Worm (Caenorhabditis elegans): Measurements from ENCODE around the gene hrpk-2.

hrpk-2 gene

DNA sequence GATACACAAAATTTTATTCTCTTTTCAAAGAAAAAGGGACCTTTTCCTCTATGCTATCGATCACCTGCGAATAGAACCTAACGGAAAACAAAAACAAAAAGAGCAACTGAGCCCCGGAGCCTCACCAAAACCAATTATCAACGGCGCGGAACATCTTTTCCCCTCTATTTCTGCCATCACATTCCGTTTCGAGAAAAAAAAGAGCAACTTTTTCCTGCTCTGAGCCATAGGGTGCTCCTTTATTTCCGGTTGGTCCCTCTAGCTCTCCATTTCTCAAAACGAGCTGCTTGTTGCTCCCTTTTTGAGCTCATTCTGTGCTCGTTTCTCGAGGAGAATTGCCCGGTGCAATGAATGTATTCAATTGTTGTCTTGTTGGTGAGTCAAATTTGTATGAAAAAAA, 7.3 kb upstream of the hrpk-2 start, which contains the start of gene clp-1:
Gene clp-1, plus strand, starts transcription at position 301 of the 400 bp plus-strand sequence.
- TF ChIP-seq unc-62 (GFP tag; optimal IDR thresholded peaks at IDR 0.05) (no peak), nhr-10 (tag; optimal IDR thresholded peaks at IDR 0.05) (no peak), mab-5 (tag; optimal IDR thresholded peaks at IDR 0.05) (no peak)

DNA sequence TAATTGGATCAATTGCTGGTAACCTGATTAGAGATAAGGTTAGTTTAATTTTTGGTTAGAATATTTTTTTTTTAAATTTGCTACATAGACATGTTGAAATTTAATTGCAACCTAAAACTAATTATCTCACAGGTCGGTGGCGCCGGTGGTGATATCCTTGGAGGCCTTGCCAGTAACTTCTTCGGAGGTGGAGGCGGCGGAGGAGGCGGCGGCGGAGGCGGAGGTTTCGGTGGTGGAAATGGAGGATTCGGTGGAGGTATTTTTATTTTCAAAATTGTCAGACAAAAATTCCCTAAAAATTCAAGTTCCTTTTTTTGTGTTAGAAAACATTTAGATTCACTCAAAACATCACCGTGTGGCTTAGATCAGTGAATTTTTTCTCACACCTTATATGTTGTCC, 5.7 kb upstream of the hrpk-2 start:
- no peak for TF ChIP-seq nhr-25 (tag; optimal IDR thresholded peaks at IDR 0.05)
- TF ChIP-seq nhr-77 (tag; optimal IDR thresholded peaks at IDR 0.05) = no peak
- no peak for TF ChIP-seq ceh-82 (tag; optimal IDR thresholded peaks at IDR 0.05)
- TF ChIP-seq mab-5 (tag; optimal IDR thresholded peaks at IDR 0.05) = no peak
- TF ChIP-seq nhr-11 (tag; optimal IDR thresholded peaks at IDR 0.05) = no peak
- no peak for TF ChIP-seq ama-1 (optimal IDR thresholded peaks at IDR 0.05)
- TF ChIP-seq nhr-6 (tag; optimal IDR thresholded peaks at IDR 0.05) = no peak
- no peak for TF ChIP-seq fos-1 (tag; optimal IDR thresholded peaks at IDR 0.05)
- TF ChIP-seq snpc-4 (tag; optimal IDR thresholded peaks at IDR 0.05) = no peak
- no peak for TF ChIP-seq R02D3.7 (tag; optimal IDR thresholded peaks at IDR 0.05)

DNA sequence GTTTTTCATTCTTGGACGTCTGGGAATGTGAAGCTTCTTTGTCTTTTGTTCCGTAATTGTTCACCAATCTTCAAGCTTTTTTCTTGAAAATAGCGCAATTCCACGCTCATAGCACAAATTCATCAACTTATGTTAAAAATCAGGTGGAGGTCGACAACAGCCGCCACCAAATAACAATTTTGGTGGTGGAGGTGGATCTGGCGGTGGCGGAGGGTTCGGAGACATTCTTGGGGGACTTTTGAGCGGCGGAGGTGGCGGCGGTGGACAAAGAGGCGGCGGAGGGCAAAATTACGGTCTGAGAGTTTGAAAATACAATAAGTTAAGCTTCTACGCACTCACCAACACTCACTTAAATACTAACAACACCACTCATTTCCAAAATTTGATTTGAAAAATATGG, 5.0 kb upstream of the hrpk-2 start:
- no peak for TF ChIP-seq crh-2 (tag; optimal IDR thresholded peaks at IDR 0.05)
- TF ChIP-seq C34F6.9 (tag; optimal IDR thresholded peaks at IDR 0.05) = no peak
- no peak for TF ChIP-seq ceh-16 (tag; optimal IDR thresholded peaks at IDR 0.05)
- no peak for TF ChIP-seq skn-1 (tag; optimal IDR thresholded peaks at IDR 0.05)
- no peak for TF ChIP-seq peb-1 (tag; optimal IDR thresholded peaks at IDR 0.05)
- TF ChIP-seq unc-39 (tag; optimal IDR thresholded peaks at IDR 0.05) = no peak
- no peak for TF ChIP-seq ama-1 (optimal IDR thresholded peaks at IDR 0.05)
- TF ChIP-seq nhr-21 (tag; optimal IDR thresholded peaks at IDR 0.05) = no peak
- TF ChIP-seq lin-39 (tag; optimal IDR thresholded peaks at IDR 0.05) = no peak
- no peak for TF ChIP-seq aly-2 (tag; optimal IDR thresholded peaks at IDR 0.05)
- TF ChIP-seq nhr-10 (tag; optimal IDR thresholded peaks at IDR 0.05) = no peak
- TF ChIP-seq lin-13 (GFP tag; optimal IDR thresholded peaks at IDR 0.05) = no peak
- TF ChIP-seq nhr-6 (tag; optimal IDR thresholded peaks at IDR 0.05) = no peak
- TF ChIP-seq dmd-4 (tag; optimal IDR thresholded peaks at IDR 0.05) = no peak
- no peak for TF ChIP-seq R02D3.7 (tag; optimal IDR thresholded peaks at IDR 0.05)
- TF ChIP-seq mbf-1 (tag; optimal IDR thresholded peaks at IDR 0.05) = no peak
- no peak for TF ChIP-seq unc-62 (GFP tag; optimal IDR thresholded peaks at IDR 0.05)
- TF ChIP-seq mdl-1 (tag; optimal IDR thresholded peaks at IDR 0.05) = no peak

DNA sequence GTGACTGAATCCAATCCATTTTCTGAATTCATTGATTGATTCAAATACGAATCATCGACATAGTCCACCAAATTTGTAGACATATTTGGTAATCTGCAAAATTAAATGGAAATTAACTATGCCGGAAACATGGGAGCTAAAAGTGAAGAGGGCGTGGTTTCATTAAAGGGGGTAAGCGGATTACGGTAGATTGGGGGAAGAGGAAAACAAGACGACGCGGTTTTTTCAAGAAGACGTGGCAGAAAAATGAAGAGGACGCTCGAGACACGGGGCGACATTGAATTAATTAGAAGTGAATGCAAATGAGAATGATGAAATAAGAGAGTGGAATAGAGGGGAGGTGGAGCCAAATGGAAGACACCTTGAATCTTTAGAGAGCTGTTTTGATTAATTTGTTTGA, 9.4 kb downstream of the hrpk-2 start, which contains the start of gene npr-17:
Gene npr-17, minus strand, starts transcription at position 101 of the 400 bp plus-strand sequence.
- no peak for TF ChIP-seq fos-1 (tag; optimal IDR thresholded peaks at IDR 0.05)
- TF ChIP-seq ama-1 (optimal IDR thresholded peaks at IDR 0.05) = no peak
- no peak for TF ChIP-seq nhr-21 (tag; optimal IDR thresholded peaks at IDR 0.05)
- no peak for TF ChIP-seq snpc-4 (tag; optimal IDR thresholded peaks at IDR 0.05)
- no peak for TF ChIP-seq ztf-4 (tag; optimal IDR thresholded peaks at IDR 0.05)
- TF ChIP-seq ZK546.5 (tag; optimal IDR thresholded peaks at IDR 0.05) = no peak
- no peak for TF ChIP-seq nhr-77 (tag; optimal IDR thresholded peaks at IDR 0.05)
- TF ChIP-seq alr-1 (tag; optimal IDR thresholded peaks at IDR 0.05) = no peak
- no peak for TF ChIP-seq zag-1 (tag; optimal IDR thresholded peaks at IDR 0.05)
- TF ChIP-seq nhr-25 (tag; optimal IDR thresholded peaks at IDR 0.05) = no peak
- TF ChIP-seq nhr-129 (tag; optimal IDR thresholded peaks at IDR 0.05) = no peak

DNA sequence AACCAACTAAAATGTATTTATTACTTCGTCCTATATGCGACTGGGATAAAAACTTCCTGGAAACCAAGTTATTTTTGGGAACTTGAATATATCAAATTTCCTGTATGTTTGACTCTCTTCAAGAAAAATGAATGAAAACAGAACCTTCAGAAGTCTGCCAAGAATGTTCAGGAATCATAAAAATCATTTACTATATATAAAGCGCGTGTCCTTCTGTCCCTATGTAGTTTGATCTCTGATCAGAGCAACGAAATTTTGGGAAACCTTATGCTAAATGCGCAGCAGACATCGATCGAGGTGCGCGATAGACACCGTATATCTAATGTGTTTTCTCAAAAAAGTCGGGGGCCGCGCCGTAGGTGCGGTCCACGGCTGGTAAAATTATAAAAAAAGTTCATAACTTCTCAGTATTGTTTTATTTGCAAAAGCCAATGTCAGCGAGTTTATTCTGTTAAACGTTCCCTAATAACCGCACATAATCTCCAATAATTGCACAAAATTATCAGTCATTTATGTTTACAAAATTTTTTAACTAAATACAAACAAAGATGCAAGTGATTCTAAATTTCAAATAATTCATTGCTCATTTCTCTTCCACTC, 10.6 kb downstream of the hrpk-2 start:
- TF ChIP-seq nhr-25 (tag; optimal IDR thresholded peaks at IDR 0.05) (no peak), unc-62 (GFP tag; optimal IDR thresholded peaks at IDR 0.05) (no peak), nhr-23 (tag; optimal IDR thresholded peaks at IDR 0.05) (no peak), ztf-11 (tag; optimal IDR thresholded peaks at IDR 0.05) (no peak), alr-1 (tag; optimal IDR thresholded peaks at IDR 0.05) (no peak), nhr-6 (tag; optimal IDR thresholded peaks at IDR 0.05) (no peak), ceh-82 (tag; optimal IDR thresholded peaks at IDR 0.05) (no peak), nhr-237 (tag; optimal IDR thresholded peaks at IDR 0.05) (no peak), R02D3.7 (tag; optimal IDR thresholded peaks at IDR 0.05) (no peak), lin-39 (tag; optimal IDR thresholded peaks at IDR 0.05) (no peak), snpc-4 (tag; optimal IDR thresholded peaks at IDR 0.05) (no peak), sem-4 (tag; optimal IDR thresholded peaks at IDR 0.05) (no peak), zag-1 (tag; optimal IDR thresholded peaks at IDR 0.05) (no peak), ZK546.5 (tag; optimal IDR thresholded peaks at IDR 0.05) (no peak), C34F6.9 (tag; optimal IDR thresholded peaks at IDR 0.05) (no peak), crh-2 (tag; optimal IDR thresholded peaks at IDR 0.05) (no peak), mdl-1 (tag; optimal IDR thresholded peaks at IDR 0.05) (no peak), nhr-12 (tag; optimal IDR thresholded peaks at IDR 0.05) (no peak)

Measured in whole organism, L2 larva.